Fruit fly (Drosophila melanogaster) whole organism: ENCODE measurements around the gene CG15263.

ENCODE experiments used
- CG8478 ChIP-seq: fragments of >200 bp; optimal IDR thresholded peaks from 2 replicates; lab custom pipeline; 2018; ENCODE audit warnings: inconsistent platforms
- psq ChIP-seq: fragments of >200 bp; optimal IDR thresholded peaks from 2 replicates; lab custom pipeline; 2017
- usp ChIP-seq: fragments of >200 bp; optimal IDR thresholded peaks from 2 replicates; lab custom pipeline; 2017; ENCODE audit warnings: missing biosample characterization, missing genetic modification characterization, mixed read lengths

- TF ChIP-seq usp (GFP tag; lab: Kevin White, UChicago) (no peak), psq (lab: Kevin White, UChicago) (no peak), CG8478 (lab: Kevin White, UChicago) (no peak)
These were observed 9.9 kb upstream of the CG15263 start, which contains the start of gene UK114 for dm6 chr2L:15274783-15275316.
